Worm (Caenorhabditis elegans) whole organism, young adult: ENCODE data around the gene T27A8.7.

Source experiments
- B0261.1 ChIP-seq: sonication (generic microtip); optimal IDR thresholded peaks from 2 replicates; lab custom pipeline; 2016; ENCODE audit warnings: mild to moderate bottlenecking, missing genetic modification characterization, moderate library complexity, missing compliant biosample characterization
- D2030.7 ChIP-seq: fragments of 200-800 bp; sonication (Bioruptor generic); IDR thresholded peaks from 2 replicates; pipeline ENCODE4 v1.3.6; 2022; ENCODE audit warnings: missing genetic modification reagents, missing genetic modification characterization, missing compliant biosample characterization
- F23B12.7 ChIP-seq: sonication (generic microtip); optimal IDR thresholded peaks from 2 replicates; lab custom pipeline; 2017; ENCODE audit warnings: missing genetic modification characterization, mild to moderate bottlenecking, missing compliant biosample characterization, antibody characterized with exemption, moderate library complexity; ENCODE audit not compliant: insufficient read depth
- F37B4.10 ChIP-seq: fragments of 200-800 bp; sonication (Bioruptor generic); IDR thresholded peaks from 2 replicates; pipeline ENCODE4 v1.3.6; 2022; ENCODE audit warnings: missing genetic modification characterization, missing compliant biosample characterization
- F39B2.1 ChIP-seq: fragments of 200-800 bp; sonication (Bioruptor generic); IDR thresholded peaks from 2 replicates; pipeline ENCODE4 v1.3.6; 2022; ENCODE audit warnings: missing genetic modification reagents, missing genetic modification characterization, missing compliant biosample characterization
- F49E8.2 ChIP-seq: sonication (generic microtip); optimal IDR thresholded peaks from 3 replicates; lab custom pipeline; 2017; ENCODE audit warnings: missing genetic modification characterization, mild to moderate bottlenecking, missing compliant biosample characterization, antibody characterized with exemption, moderate library complexity; ENCODE audit not compliant: insufficient read depth
- F55B11.4 ChIP-seq: sonication (generic microtip); optimal IDR thresholded peaks from 2 replicates; lab custom pipeline; 2016; ENCODE audit warnings: missing compliant biosample characterization, missing genetic modification characterization, borderline replicate concordance; ENCODE audit not compliant: insufficient read depth
- F57A8.1 ChIP-seq: fragments of 200-800 bp; sonication (Bioruptor generic); optimal IDR thresholded peaks from 2 replicates; lab custom pipeline; 2018; ENCODE audit warnings: mild to moderate bottlenecking, missing genetic modification characterization, moderate library complexity, missing compliant biosample characterization
- K11D2.4 ChIP-seq: fragments of 200-800 bp; sonication (Bioruptor generic); IDR thresholded peaks from 2 replicates; pipeline ENCODE4 v1.3.6; 2022; ENCODE audit warnings: missing genetic modification reagents, missing genetic modification characterization, missing compliant biosample characterization
- T07F8.4 ChIP-seq: sonication (generic microtip); optimal IDR thresholded peaks from 2 replicates; lab custom pipeline; 2016; ENCODE audit warnings: mild to moderate bottlenecking, missing genetic modification characterization, moderate library complexity, missing compliant biosample characterization
- Y56A3A.18 ChIP-seq: fragments of 200-800 bp; sonication (Bioruptor generic); IDR thresholded peaks from 2 replicates; pipeline ENCODE4 v1.3.6; 2022; ENCODE audit warnings: missing genetic modification reagents, missing genetic modification characterization, missing compliant biosample characterization
- Y95B8A.8 ChIP-seq: fragments of 200-800 bp; sonication (Bioruptor generic); IDR thresholded peaks from 2 replicates; pipeline ENCODE4 v1.3.6; 2022; ENCODE audit warnings: missing genetic modification reagents, missing genetic modification characterization, missing compliant biosample characterization
- aptf-2 ChIP-seq: fragments of 200-800 bp; sonication (Bioruptor generic); conservative IDR thresholded peaks from 2 replicates; pipeline ENCODE4 v1.3.6; 2022; ENCODE audit warnings: missing genetic modification reagents, missing genetic modification characterization, missing compliant biosample characterization
- bed-2 ChIP-seq: fragments of 200-800 bp; sonication (Bioruptor generic); IDR thresholded peaks from 2 replicates; pipeline ENCODE4 v1.3.6; 2022; ENCODE audit warnings: missing genetic modification reagents, missing genetic modification characterization, missing compliant biosample characterization
- ccch-3 ChIP-seq: fragments of 200-800 bp; sonication (Bioruptor generic); optimal IDR thresholded peaks from 2 replicates; lab custom pipeline; 2018; ENCODE audit warnings: mild to moderate bottlenecking, missing genetic modification characterization, missing compliant biosample characterization
- chd-7 ChIP-seq: sonication (generic microtip); optimal IDR thresholded peaks from 2 replicates; lab custom pipeline; 2016; ENCODE audit warnings: mild to moderate bottlenecking, missing genetic modification characterization, moderate library complexity, missing compliant biosample characterization
- dox-1 ChIP-seq: fragments of 200-800 bp; sonication (Bioruptor generic); IDR thresholded peaks from 2 replicates; pipeline ENCODE4 v1.3.6; 2022; ENCODE audit warnings: missing genetic modification reagents, missing genetic modification characterization, missing compliant biosample characterization
- egl-44 ChIP-seq: fragments of 200-800 bp; sonication (Bioruptor generic); IDR thresholded peaks from 2 replicates; pipeline ENCODE4 v1.3.6; 2022; ENCODE audit warnings: missing genetic modification reagents, missing genetic modification characterization, missing compliant biosample characterization
- egrh-3 ChIP-seq: fragments of 200-800 bp; sonication (Bioruptor generic); IDR thresholded peaks from 2 replicates; pipeline ENCODE4 v1.3.6; 2022; ENCODE audit warnings: missing genetic modification reagents, missing genetic modification characterization, missing compliant biosample characterization
- him-1 ChIP-seq: sonication (generic microtip); optimal IDR thresholded peaks from 2 replicates; lab custom pipeline; 2016; ENCODE audit warnings: missing genotype, missing genetic modification reagents, missing genetic modification characterization, missing compliant biosample characterization
- hmg-1.2 ChIP-seq: fragments of 200-800 bp; sonication (Bioruptor generic); IDR thresholded peaks from 2 replicates; pipeline ENCODE4 v1.3.6; 2022; ENCODE audit warnings: missing genetic modification reagents, missing genetic modification characterization, missing compliant biosample characterization
- let-526 ChIP-seq: fragments of 200-800 bp; sonication (Bioruptor generic); IDR thresholded peaks from 2 replicates; pipeline ENCODE4 v1.3.6; 2022; ENCODE audit warnings: missing genetic modification reagents, missing genetic modification characterization, missing compliant biosample characterization
- madf-8 ChIP-seq: fragments of 200-800 bp; sonication (Bioruptor generic); conservative IDR thresholded peaks from 2 replicates; pipeline ENCODE4 v1.3.6; 2022; ENCODE audit warnings: missing genetic modification reagents, missing genetic modification characterization, missing compliant biosample characterization
- mcd-1 ChIP-seq: fragments of 200-800 bp; sonication (Bioruptor generic); IDR thresholded peaks from 2 replicates; pipeline ENCODE4 v1.3.6; 2022; ENCODE audit warnings: missing genetic modification reagents, missing genetic modification characterization, missing compliant biosample characterization
- nhr-120 ChIP-seq: fragments of 200-800 bp; sonication (Bioruptor generic); IDR thresholded peaks from 2 replicates; pipeline ENCODE4 v1.3.6; 2022; ENCODE audit warnings: missing genetic modification characterization, missing compliant biosample characterization
- nhr-80 ChIP-seq: sonication (generic microtip); optimal IDR thresholded peaks from 2 replicates; lab custom pipeline; 2016; ENCODE audit warnings: missing genetic modification characterization, missing compliant biosample characterization
- rec-8 ChIP-seq, 2 experiments: sonication (generic microtip); optimal IDR thresholded peaks; 2 replicates each; lab custom pipeline; 2016; ENCODE audit warnings: mild to moderate bottlenecking in 2 of 2, missing genetic modification characterization in 2 of 2, missing genetic modification reagents in 2 of 2, missing genotype in 2 of 2, missing biosample characterization in 1 of 2, missing compliant biosample characterization in 1 of 2, moderate library complexity in 1 of 2
- repo-1 ChIP-seq: sonication (generic microtip); optimal IDR thresholded peaks from 2 replicates; lab custom pipeline; 2017; ENCODE audit warnings: mild to moderate bottlenecking, missing genetic modification characterization, missing compliant biosample characterization
- snpc-3.4 ChIP-seq: sonication (generic microtip); optimal IDR thresholded peaks from 2 replicates; lab custom pipeline; 2017; ENCODE audit warnings: missing genetic modification characterization, mild to moderate bottlenecking, missing compliant biosample characterization, antibody characterized with exemption, moderate library complexity, missing genotype, missing genetic modification reagents
- snpc-4 ChIP-seq, 5 experiments: fragments of 150-350 bp in 1 of 5; sonication (generic microtip) in 4 of 5; optimal IDR thresholded peaks; 2 replicates each; lab custom pipeline; 2014 to 2018; ENCODE audit warnings: missing genetic modification characterization in 5 of 5, missing biosample characterization in 3 of 5, antibody characterized with exemption in 2 of 5, mild to moderate bottlenecking in 2 of 5, missing compliant biosample characterization in 2 of 5, missing genotype in 2 of 5, moderate library complexity in 2 of 5, missing genetic modification reagents in 1 of 5
- somi-1 ChIP-seq: fragments of 200-800 bp; sonication (Bioruptor generic); optimal IDR thresholded peaks from 2 replicates; lab custom pipeline; 2018; ENCODE audit warnings: mild to moderate bottlenecking, missing genetic modification characterization, missing compliant biosample characterization
- ztf-3 ChIP-seq: fragments of 200-800 bp; sonication (Bioruptor generic); optimal IDR thresholded peaks from 2 replicates; lab custom pipeline; 2018; ENCODE audit warnings: mild to moderate bottlenecking, missing genetic modification characterization, missing compliant biosample characterization
- ztf-6 ChIP-seq: fragments of 200-800 bp; sonication (Bioruptor generic); IDR thresholded peaks from 2 replicates; pipeline ENCODE4 v1.3.6; 2022; ENCODE audit warnings: missing genetic modification reagents, missing genetic modification characterization, missing compliant biosample characterization

T27A8.7 gene

DNA sequence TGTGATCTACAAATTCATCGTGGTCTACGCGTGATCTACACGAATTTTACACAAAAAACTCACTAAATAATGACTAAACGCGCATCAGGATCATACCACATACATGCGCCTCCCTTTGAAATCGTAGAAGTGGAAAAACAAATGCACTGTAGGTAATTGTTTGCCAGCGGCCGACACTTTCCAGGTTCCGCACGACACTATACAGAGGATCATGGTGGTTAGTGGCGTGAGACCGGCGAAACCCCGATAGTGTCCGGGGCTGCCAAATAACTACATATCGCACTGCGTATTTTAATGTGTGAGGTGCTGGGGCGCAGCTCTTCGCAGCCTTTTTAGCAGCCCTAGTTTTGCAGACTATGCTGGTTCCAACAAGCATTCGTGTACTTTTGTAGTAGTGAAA lies 23.4 kb downstream of the T27A8.7 start:
- TF ChIP-seq snpc-4 (GFP tag; optimal IDR thresholded peaks at IDR 0.05; lab: Kevin White, UChicago) = no peak
- peak in 1 of 4 experiments; percentile 59 for TF ChIP-seq snpc-4 (tag; optimal IDR thresholded peaks at IDR 0.05; lab: Kevin White, UChicago)
- TF ChIP-seq ztf-3 (GFP tag; lab: Kevin White, UChicago) = no peak
- no peak for TF ChIP-seq mcd-1
- TF ChIP-seq, all 124 proteins: peak for 1

ce11 chrX:16082024-16082423 lies 26.7 kb downstream of the T27A8.7 start, which contains the start of gene idpp-14:
idpp-14 (plus strand) TSS chrX:16082347.
- no peak for TF ChIP-seq aptf-2 (GFP tag; lab: Robert Waterston, UW)
- TF ChIP-seq F57A8.1 (GFP tag; lab: Kevin White, UChicago) = no peak
- no peak for TF ChIP-seq Y95B8A.8 (GFP tag; lab: Robert Waterston, UW)
- TF ChIP-seq, all 124 proteins: peak for 0

DNA sequence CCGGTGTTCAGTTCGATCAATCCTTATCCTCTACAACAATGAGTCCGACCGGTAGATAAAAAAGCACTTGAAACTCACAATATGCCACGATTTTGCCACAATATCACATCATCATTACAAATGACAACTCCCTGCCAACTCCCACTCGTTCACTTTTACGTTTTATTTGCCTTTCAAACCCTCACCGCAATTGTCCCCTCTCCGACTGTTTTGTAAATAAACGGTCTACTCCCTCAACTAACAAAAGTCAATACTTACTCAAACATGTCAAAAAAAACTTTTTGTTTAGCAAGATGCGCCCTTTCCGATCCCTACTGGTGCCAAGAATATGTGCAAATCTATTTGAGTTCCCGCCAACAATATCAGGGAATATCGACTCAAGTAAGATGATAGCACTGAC lies 29.7 kb downstream of the T27A8.7 start, which contains the start of gene C30F2.2:
TSS of gene C30F2.2 (minus strand) at position 122 of the 400 bp plus-strand sequence.
- TF ChIP-seq bed-2 (no peak), D2030.7 (GFP tag; lab: Robert Waterston, UW) (no peak), rec-8 (tag; optimal IDR thresholded peaks at IDR 0.05; lab: Kevin White, UChicago) (no peak), ccch-3 (GFP tag; lab: Kevin White, UChicago) (no peak), F49E8.2 (tag; lab: Kevin White, UChicago) (no peak)

- TF ChIP-seq chd-7 (tag; lab: Kevin White, UChicago) (no peak), B0261.1 (tag; lab: Kevin White, UChicago) (no peak), K11D2.4 (GFP tag; lab: Robert Waterston, UW) (no peak), nhr-120 (GFP tag; lab: Robert Waterston, UW) (no peak), nhr-80 (tag; lab: Kevin White, UChicago) (peak; percentile 13), him-1 (tag; lab: Kevin White, UChicago) (no peak), ztf-6 (GFP tag; lab: Robert Waterston, UW) (no peak), F39B2.1 (no peak)
These were observed 32.5 kb downstream of the T27A8.7 start for ce11 chrX:16087842-16088241.

DNA sequence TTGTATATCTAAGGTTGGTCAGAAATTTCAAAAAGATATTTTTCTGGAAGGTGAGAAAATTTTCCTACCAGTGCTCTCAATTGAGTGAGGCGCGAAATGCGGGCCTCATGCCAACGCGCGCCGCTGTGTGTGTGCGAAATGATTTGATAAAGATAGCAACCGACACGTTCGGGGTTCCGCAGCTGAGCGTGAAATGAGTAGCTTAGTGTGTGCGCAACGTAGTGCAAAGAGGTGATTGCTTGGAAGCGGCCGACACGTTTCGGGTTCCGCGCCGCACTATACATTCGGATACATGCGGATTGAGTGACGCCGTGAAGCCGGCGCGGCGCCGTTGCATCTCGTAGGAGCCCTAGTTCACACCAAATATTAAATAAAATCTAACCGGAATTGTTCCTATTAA lies 35.8 kb downstream of the T27A8.7 start:
- TF ChIP-seq snpc-4 (GFP tag; optimal IDR thresholded peaks at IDR 0.05; lab: Kevin White, UChicago) (no peak), snpc-4 (tag; optimal IDR thresholded peaks at IDR 0.05; lab: Kevin White, UChicago) (peak in 3 of 4 experiments; percentile 46 to 91 (median 89)), hmg-1.2 (GFP tag; lab: Robert Waterston, UW) (peak; percentile 26; the same call in 1 of the 2 replicates), F37B4.10 (GFP tag; lab: Robert Waterston, UW) (no peak), Y56A3A.18 (GFP tag; lab: Robert Waterston, UW) (0 out of 2 replicates have a peak, but pooled peaks have one; percentile 33)

- no peak for TF ChIP-seq F55B11.4
These were observed 39.0 kb downstream of the T27A8.7 start, which contains the start of gene C30F2.5 for ce11 chrX:16094370-16094769. C30F2.5 (plus strand) TSS chrX:16094670.

- TF ChIP-seq somi-1 (no peak), let-526 (GFP tag; lab: Robert Waterston, UW) (no peak), snpc-3.4 (tag; lab: Kevin White, UChicago) (no peak), dox-1 (no peak), egrh-3 (GFP tag; lab: Robert Waterston, UW) (no peak), egl-44 (GFP tag; lab: Robert Waterston, UW) (no peak), madf-8 (GFP tag; lab: Robert Waterston, UW) (no peak), bed-2 (no peak), B0261.1 (tag; lab: Kevin White, UChicago) (no peak), T07F8.4 (tag; lab: Kevin White, UChicago) (no peak), F23B12.7 (tag; lab: Kevin White, UChicago) (no peak), repo-1 (no peak)
These were observed 42.8 kb downstream of the T27A8.7 start for ce11 chrX:16098104-16098638.
